Fruit fly (Drosophila melanogaster) whole organism, embryonic: ENCODE data around the gene Atx-1.

ENCODE experiments used
- Abd-B ChIP-seq: fragments of 200-800 bp; sonication (Bioruptor generic); optimal IDR thresholded peaks from 2 replicates; lab custom pipeline; 2018; ENCODE audit warnings: missing biosample characterization, mild to moderate bottlenecking, missing genetic modification characterization, moderate library complexity
- CG11398 ChIP-seq: fragments of 200-800 bp; sonication (Bioruptor generic); optimal IDR thresholded peaks from 2 replicates; lab custom pipeline; 2016; ENCODE audit warnings: missing biosample characterization, missing genetic modification characterization
- CG14014 ChIP-seq: fragments of 200-800 bp; sonication (Bioruptor generic); IDR thresholded peaks from 2 replicates; pipeline ENCODE4 v1.3.6; 2022; ENCODE audit warnings: missing biosample characterization, missing genetic modification characterization
- CG15479 ChIP-seq: fragments of 200-800 bp; sonication (Bioruptor generic); optimal IDR thresholded peaks from 3 replicates; lab custom pipeline; 2019; ENCODE audit warnings: missing biosample characterization, mild to moderate bottlenecking, missing genetic modification characterization, moderate library complexity
- CG1603 ChIP-seq: fragments of 200-800 bp; sonication (Bioruptor generic); optimal IDR thresholded peaks from 2 replicates; lab custom pipeline; 2019; ENCODE audit warnings: missing biosample characterization, mild to moderate bottlenecking, missing genetic modification characterization, moderate library complexity
- CG17568 ChIP-seq: fragments of 200-800 bp; sonication (Bioruptor generic); optimal IDR thresholded peaks from 2 replicates; lab custom pipeline; 2018; ENCODE audit warnings: missing biosample characterization, mild to moderate bottlenecking, missing genetic modification characterization, moderate library complexity
- CG2120 ChIP-seq: fragments of 200-800 bp; sonication (Bioruptor generic); optimal IDR thresholded peaks from 3 replicates; lab custom pipeline; 2016; ENCODE audit warnings: missing biosample characterization, missing genetic modification characterization
- CG32767 ChIP-seq: fragments of 200-800 bp; sonication (Bioruptor generic); IDR thresholded peaks from 2 replicates; pipeline ENCODE4 v1.3.6; 2022; ENCODE audit warnings: missing biosample characterization, missing genetic modification characterization
- CG34376 ChIP-seq: fragments of 200-800 bp; sonication (Bioruptor generic); optimal IDR thresholded peaks from 2 replicates; lab custom pipeline; 2018; ENCODE audit warnings: missing biosample characterization, mild to moderate bottlenecking, missing genetic modification characterization
- CG4328 ChIP-seq: fragments of 200-800 bp; sonication (Bioruptor generic); optimal IDR thresholded peaks from 3 replicates; lab custom pipeline; 2017; ENCODE audit warnings: missing biosample characterization, missing genetic modification reagents, missing genetic modification characterization
- CG6654 ChIP-seq: fragments of 200-800 bp; sonication (Bioruptor generic); optimal IDR thresholded peaks from 2 replicates; lab custom pipeline; 2017; ENCODE audit warnings: missing biosample characterization, mild to moderate bottlenecking, missing genetic modification characterization
- CG7928 ChIP-seq: fragments of 200-800 bp; sonication (Bioruptor generic); optimal IDR thresholded peaks from 2 replicates; lab custom pipeline; 2017; ENCODE audit warnings: missing biosample characterization, mild to moderate bottlenecking, missing genetic modification characterization
- CG7987 ChIP-seq: fragments of 200-800 bp; sonication (Bioruptor generic); optimal IDR thresholded peaks from 2 replicates; lab custom pipeline; 2018; ENCODE audit warnings: missing biosample characterization, mild to moderate bottlenecking, missing genetic modification characterization, moderate library complexity
- Dip2 ChIP-seq: fragments of 200-800 bp; sonication (Bioruptor generic); IDR thresholded peaks from 2 replicates; pipeline ENCODE4 v1.3.6; 2022; ENCODE audit warnings: missing biosample characterization, missing genetic modification characterization
- Dp ChIP-seq: fragments of 200-800 bp; sonication (Bioruptor generic); optimal IDR thresholded peaks from 2 replicates; lab custom pipeline; 2018; ENCODE audit warnings: missing biosample characterization, mild to moderate bottlenecking, missing genetic modification characterization, moderate library complexity
- Dref ChIP-seq: fragments of 200-800 bp; sonication (Bioruptor generic); IDR thresholded peaks from 2 replicates; pipeline ENCODE4 v1.3.6; 2022; ENCODE audit warnings: missing biosample characterization, missing genetic modification characterization
- ERR ChIP-seq: fragments of 200-800 bp; sonication (Bioruptor generic); optimal IDR thresholded peaks from 2 replicates; lab custom pipeline; 2016; ENCODE audit warnings: missing biosample characterization, missing genetic modification characterization
- GATAe ChIP-seq: fragments of 200-800 bp; sonication (Bioruptor generic); conservative IDR thresholded peaks from 2 replicates; pipeline ENCODE4 v1.3.6; 2022; ENCODE audit warnings: missing biosample characterization, missing genetic modification characterization
- HmgZ ChIP-seq: fragments of 200-800 bp; sonication (Bioruptor generic); optimal IDR thresholded peaks from 2 replicates; lab custom pipeline; 2018; ENCODE audit warnings: missing biosample characterization, mild to moderate bottlenecking, missing genetic modification characterization
- MESR4 ChIP-seq: fragments of 200-800 bp; sonication (Bioruptor generic); optimal IDR thresholded peaks from 2 replicates; lab custom pipeline; 2018; ENCODE audit warnings: missing biosample characterization, mild to moderate bottlenecking, missing genetic modification characterization, moderate library complexity
- Meics ChIP-seq: fragments of 200-800 bp; sonication (Bioruptor generic); optimal IDR thresholded peaks from 2 replicates; lab custom pipeline; 2017; ENCODE audit warnings: missing biosample characterization, mild to moderate bottlenecking, missing genetic modification characterization
- Opbp ChIP-seq: fragments of 200-800 bp; sonication (Bioruptor generic); IDR thresholded peaks from 3 replicates; pipeline ENCODE4 v1.3.6; 2022; ENCODE audit warnings: missing biosample characterization, missing genetic modification characterization; ENCODE audit not compliant: partially characterized antibody
- Sin3A ChIP-seq: fragments of >200 bp; optimal IDR thresholded peaks from 2 replicates; lab custom pipeline; 2018
- Sox100B ChIP-seq: fragments of 200-800 bp; sonication (Bioruptor generic); optimal IDR thresholded peaks from 3 replicates; lab custom pipeline; 2018; ENCODE audit warnings: missing biosample characterization, mild to moderate bottlenecking, missing genetic modification characterization
- ash1 ChIP-seq: fragments of 200-800 bp; sonication (Bioruptor generic); optimal IDR thresholded peaks from 2 replicates; lab custom pipeline; 2018; ENCODE audit warnings: missing biosample characterization, mild to moderate bottlenecking, missing genetic modification characterization
- bcd ChIP-seq: fragments of 200-800 bp; sonication (Bioruptor generic); optimal IDR thresholded peaks from 2 replicates; lab custom pipeline; 2017; ENCODE audit warnings: missing biosample characterization, mild to moderate bottlenecking, missing genetic modification characterization
- br ChIP-seq: fragments of >200 bp; optimal IDR thresholded peaks from 2 replicates; lab custom pipeline; 2017
- cad ChIP-seq: fragments of >200 bp; optimal IDR thresholded peaks from 2 replicates; lab custom pipeline; 2017; ENCODE audit warnings: missing biosample characterization, missing genetic modification characterization
- cg ChIP-seq: fragments of 200-800 bp; sonication (Bioruptor generic); optimal IDR thresholded peaks from 3 replicates; lab custom pipeline; 2019; ENCODE audit warnings: missing biosample characterization, mild to moderate bottlenecking, missing genetic modification characterization, moderate library complexity
- chn ChIP-seq: fragments of 200-800 bp; sonication (Bioruptor generic); optimal IDR thresholded peaks from 2 replicates; lab custom pipeline; 2016; ENCODE audit warnings: missing biosample characterization, missing genetic modification characterization
- croc ChIP-seq: fragments of 200-800 bp; sonication (Bioruptor generic); conservative IDR thresholded peaks from 3 replicates; pipeline ENCODE4 v1.3.6; 2022; ENCODE audit warnings: missing biosample characterization, missing genetic modification characterization
- dati ChIP-seq: fragments of 200-800 bp; sonication (Bioruptor generic); IDR thresholded peaks from 2 replicates; pipeline ENCODE4 v1.3.6; 2022; ENCODE audit warnings: missing biosample characterization, missing genetic modification characterization
- eve ChIP-seq, 2 experiments: fragments of >200 bp; optimal IDR thresholded peaks; 2 replicates each; lab custom pipeline; 2017; ENCODE audit warnings: missing biosample characterization in 2 of 2, missing genetic modification characterization in 2 of 2
- onecut ChIP-seq: fragments of 200-800 bp; sonication (Bioruptor generic); IDR thresholded peaks from 2 replicates; pipeline ENCODE4 v1.3.6; 2022; ENCODE audit warnings: missing biosample characterization, missing genetic modification characterization
- pb ChIP-seq: fragments of 200-800 bp; sonication (Bioruptor generic); optimal IDR thresholded peaks from 3 replicates; lab custom pipeline; 2016; ENCODE audit warnings: missing biosample characterization, missing genetic modification characterization
- pros ChIP-seq: fragments of 200-800 bp; sonication (Bioruptor generic); optimal IDR thresholded peaks from 3 replicates; lab custom pipeline; 2019; ENCODE audit warnings: missing biosample characterization, mild to moderate bottlenecking, missing genetic modification characterization, moderate library complexity
- pzg ChIP-seq: fragments of 200-800 bp; sonication (Bioruptor generic); optimal IDR thresholded peaks from 3 replicates; lab custom pipeline; 2018; ENCODE audit warnings: missing biosample characterization, mild to moderate bottlenecking, missing genetic modification characterization, moderate library complexity
- sens ChIP-seq: fragments of 200-800 bp; sonication (Bioruptor generic); peaks from one replicate; lab custom pipeline; 2016; ENCODE audit warnings: missing biosample characterization, missing genetic modification characterization
- tll ChIP-seq, 2 experiments: fragments of 200-800 bp in 1 of 2; fragments of >200 bp in 1 of 2; sonication (Bioruptor generic) in 1 of 2; optimal IDR thresholded peaks; 2 replicates each; lab custom pipeline; 2017 to 2019; ENCODE audit warnings: missing biosample characterization in 2 of 2, missing genetic modification characterization in 2 of 2, mild to moderate bottlenecking in 1 of 2, moderate library complexity in 1 of 2
- zen ChIP-seq: fragments of 200-800 bp; sonication (Bioruptor generic); optimal IDR thresholded peaks from 3 replicates; lab custom pipeline; 2018; ENCODE audit warnings: missing biosample characterization, mild to moderate bottlenecking, missing genetic modification characterization, moderate library complexity

The Atx-1 gene

dm6 chrX:6857269-6857668, 34.3 kb downstream of the Atx-1 start:
- TF ChIP-seq tll (GFP tag; optimal IDR thresholded peaks at IDR 0.05; lab: Kevin White, UChicago) = peak in 1 of 2 experiments; percentile 74
- peak; percentile 73 for TF ChIP-seq cg (GFP tag; lab: Kevin White, UChicago)
- TF ChIP-seq pros = peak; percentile 17
- no peak for TF ChIP-seq croc (GFP tag; lab: Robert Waterston, UW)
- TF ChIP-seq, all 482 proteins: peak for 3

- no peak for TF ChIP-seq HmgZ (tag; lab: Kevin White, UChicago)
- no peak for TF ChIP-seq GATAe
- TF ChIP-seq CG32767 (GFP tag; lab: Robert Waterston, UW) = no peak
- TF ChIP-seq sens (GFP tag; lab: Kevin White, UChicago) = peak; percentile 75
- no peak for TF ChIP-seq CG4328
- no peak for TF ChIP-seq CG7987
- no peak for TF ChIP-seq chn (GFP tag; lab: Kevin White, UChicago)
- no peak for TF ChIP-seq onecut (GFP tag; lab: Robert Waterston, UW)
- peak; percentile 12 for TF ChIP-seq CG34376 (GFP tag; lab: Kevin White, UChicago)
- peak; percentile 37 for TF ChIP-seq ash1 (GFP tag; lab: Kevin White, UChicago)
- no peak for TF ChIP-seq CG14014 (GFP tag; lab: Robert Waterston, UW)
- no peak for TF ChIP-seq Abd-B (GFP tag; lab: Kevin White, UChicago)
- no peak for TF ChIP-seq Meics (GFP tag; lab: Kevin White, UChicago)
- no peak for TF ChIP-seq pzg (GFP tag; lab: Kevin White, UChicago)
- TF ChIP-seq CG2120 (GFP tag; lab: Kevin White, UChicago) = no peak
- no peak for TF ChIP-seq Dip2 (GFP tag; lab: Robert Waterston, UW)
- TF ChIP-seq cad = peak; percentile 51
- peak; percentile 86 for TF ChIP-seq CG15479 (GFP tag; lab: Kevin White, UChicago)
- TF ChIP-seq dati (GFP tag; lab: Robert Waterston, UW) = no peak
- peak; percentile 3 for TF ChIP-seq CG1603 (tag; lab: Kevin White, UChicago)
- no peak for TF ChIP-seq Dref (GFP tag; lab: Robert Waterston, UW)
- TF ChIP-seq bcd (GFP tag; lab: Kevin White, UChicago) = no peak
- no peak for TF ChIP-seq eve (GFP tag; optimal IDR thresholded peaks at IDR 0.05; lab: Kevin White, UChicago)
- TF ChIP-seq CG7928 (GFP tag; lab: Kevin White, UChicago) = no peak
- no peak for TF ChIP-seq CG11398 (GFP tag; lab: Kevin White, UChicago)
- TF ChIP-seq zen (tag; lab: Kevin White, UChicago) = peak; percentile 41
- TF ChIP-seq Dp (GFP tag; lab: Kevin White, UChicago) = no peak
- TF ChIP-seq Sin3A (lab: Kevin White, UChicago) = no peak
- TF ChIP-seq pb (GFP tag; lab: Kevin White, UChicago) = no peak
- TF ChIP-seq CG17568 (GFP tag; lab: Kevin White, UChicago) = no peak
- no peak for TF ChIP-seq Sox100B
- no peak for TF ChIP-seq ERR (GFP tag; lab: Kevin White, UChicago)
- no peak for TF ChIP-seq br (lab: Kevin White, UChicago)
- TF ChIP-seq Opbp = no peak
- TF ChIP-seq CG6654 (GFP tag; lab: Kevin White, UChicago) = no peak
- peak; percentile 34 for TF ChIP-seq pros
- no peak for TF ChIP-seq MESR4 (GFP tag; lab: Kevin White, UChicago)
Observed at dm6 chrX:6857693-6858092, 34.7 kb downstream of the Atx-1 start.
